Fruit fly (Drosophila melanogaster) whole organism, embryonic: ENCODE data around the gene CG32276.

Experiments
- Aef1 ChIP-seq: fragments of 200-800 bp; sonication (Bioruptor generic); IDR thresholded peaks from 3 replicates; pipeline ENCODE4 v1.3.6; 2022; ENCODE audit warnings: missing biosample characterization, missing genetic modification characterization
- Bdp1 ChIP-seq: fragments of 200-800 bp; sonication (Bioruptor generic); optimal IDR thresholded peaks from 3 replicates; lab custom pipeline; 2016; ENCODE audit warnings: missing biosample characterization, missing genetic modification characterization
- C15 ChIP-seq: fragments of 200-800 bp; sonication (Bioruptor generic); IDR thresholded peaks from 3 replicates; pipeline ENCODE4 v1.3.6; 2022; ENCODE audit warnings: missing biosample characterization, missing genetic modification characterization
- CG10366 ChIP-seq: fragments of 200-800 bp; sonication (Bioruptor generic); IDR thresholded peaks from 2 replicates; pipeline ENCODE4 v1.3.6; 2022; ENCODE audit warnings: missing biosample characterization, missing genetic modification characterization
- CG13123 ChIP-seq: fragments of 200-800 bp; sonication (Bioruptor generic); optimal IDR thresholded peaks from 2 replicates; lab custom pipeline; 2016; ENCODE audit warnings: missing biosample characterization, missing genetic modification characterization
- CG13624 ChIP-seq: fragments of 200-800 bp; sonication (Bioruptor generic); optimal IDR thresholded peaks from 2 replicates; lab custom pipeline; 2016; ENCODE audit warnings: missing biosample characterization, missing genetic modification characterization
- CG15011 ChIP-seq: fragments of 200-800 bp; sonication (Bioruptor generic); optimal IDR thresholded peaks from 3 replicates; lab custom pipeline; 2018; ENCODE audit warnings: missing biosample characterization, mild to moderate bottlenecking, missing genetic modification characterization
- CG16779 ChIP-seq: fragments of 200-800 bp; sonication (Bioruptor generic); IDR thresholded peaks from 2 replicates; pipeline ENCODE4 v1.3.6; 2022; ENCODE audit warnings: missing biosample characterization, missing genetic modification characterization
- CG30020 ChIP-seq: fragments of 200-800 bp; optimal IDR thresholded peaks from 2 replicates; lab custom pipeline; 2019; ENCODE audit warnings: missing biosample characterization, mild to moderate bottlenecking, missing genetic modification characterization, moderate library complexity
- CG31224 ChIP-seq: fragments of 200-800 bp; sonication (Bioruptor generic); IDR thresholded peaks from 2 replicates; pipeline ENCODE4 v1.3.6; 2022; ENCODE audit warnings: missing biosample characterization, missing genetic modification characterization
- CG34224 ChIP-seq: fragments of 200-800 bp; sonication (Bioruptor generic); IDR thresholded peaks from 3 replicates; pipeline ENCODE4 v1.3.6; 2022; ENCODE audit warnings: missing biosample characterization, missing genetic modification characterization; ENCODE audit not compliant: partially characterized antibody
- CG42726 ChIP-seq: fragments of 200-800 bp; sonication (Bioruptor generic); IDR thresholded peaks from 2 replicates; pipeline ENCODE4 v1.3.6; 2022; ENCODE audit warnings: missing biosample characterization, missing genetic modification characterization; ENCODE audit not compliant: partially characterized antibody
- CG4820 ChIP-seq: fragments of 200-800 bp; sonication (Bioruptor generic); optimal IDR thresholded peaks from 3 replicates; lab custom pipeline; 2016; ENCODE audit warnings: missing biosample characterization, missing genetic modification characterization
- CG5953 ChIP-seq: fragments of 200-800 bp; sonication (Bioruptor generic); IDR thresholded peaks from 2 replicates; pipeline ENCODE4 v1.3.6; 2022; ENCODE audit warnings: missing biosample characterization, missing genetic modification characterization
- CG8478 ChIP-seq: fragments of >200 bp; optimal IDR thresholded peaks from 2 replicates; lab custom pipeline; 2018
- CG9876 ChIP-seq: fragments of 200-800 bp; sonication (Bioruptor generic); optimal IDR thresholded peaks from 2 replicates; lab custom pipeline; 2016; ENCODE audit warnings: missing biosample characterization, missing genetic modification characterization
- CHES-1-like ChIP-seq: fragments of 200-800 bp; sonication (Bioruptor generic); optimal IDR thresholded peaks from 2 replicates; lab custom pipeline; 2016; ENCODE audit warnings: missing biosample characterization, missing genetic modification characterization
- Dbx ChIP-seq: fragments of 200-800 bp; sonication (Bioruptor generic); IDR thresholded peaks from 3 replicates; pipeline ENCODE4 v1.3.6; 2022; ENCODE audit warnings: missing biosample characterization, missing genetic modification characterization
- Dfd ChIP-seq, 2 experiments: fragments of >200 bp; optimal IDR thresholded peaks; 2 replicates each; lab custom pipeline; 2017; ENCODE audit warnings: missing biosample characterization in 2 of 2, missing genetic modification characterization in 2 of 2
- Ets65A ChIP-seq: fragments of 200-800 bp; sonication (Bioruptor generic); peaks from one replicate; lab custom pipeline; 2016; ENCODE audit warnings: missing biosample characterization, missing genetic modification characterization
- GATAe ChIP-seq: fragments of 200-800 bp; sonication (Bioruptor generic); conservative IDR thresholded peaks from 2 replicates; pipeline ENCODE4 v1.3.6; 2022; ENCODE audit warnings: missing biosample characterization, missing genetic modification characterization
- HmgZ ChIP-seq: fragments of 200-800 bp; sonication (Bioruptor generic); optimal IDR thresholded peaks from 2 replicates; lab custom pipeline; 2018; ENCODE audit warnings: missing biosample characterization, mild to moderate bottlenecking, missing genetic modification characterization
- Hmx ChIP-seq: fragments of 200-800 bp; sonication (Bioruptor generic); optimal IDR thresholded peaks from 2 replicates; lab custom pipeline; 2016; ENCODE audit warnings: missing biosample characterization, missing genetic modification characterization
- Med ChIP-seq: fragments of 200-800 bp; sonication (Bioruptor generic); peaks from one replicate; lab custom pipeline; 2016; ENCODE audit warnings: missing biosample characterization, missing genetic modification characterization, mild to moderate bottlenecking, inconsistent platforms, moderate library complexity
- Poxn ChIP-seq: fragments of 200-800 bp; sonication (Bioruptor generic); IDR thresholded peaks from 2 replicates; pipeline ENCODE4 v1.3.6; 2022; ENCODE audit warnings: missing biosample characterization, missing genetic modification characterization
- Scr ChIP-seq: fragments of 200-800 bp; sonication (Bioruptor generic); IDR thresholded peaks from 2 replicates; pipeline ENCODE4 v1.3.6; 2022; ENCODE audit warnings: missing biosample characterization, missing genetic modification characterization; ENCODE audit not compliant: partially characterized antibody
- Trl ChIP-seq, 3 experiments: fragments of >200 bp in 2 of 3; fragments of 200-800 bp in 1 of 3; sonication (Bioruptor generic) in 1 of 3; optimal IDR thresholded peaks; 2 replicates in 1 of 3; 3 replicates in 2 of 3; lab custom pipeline; 2016 to 2017; ENCODE audit warnings: missing biosample characterization in 1 of 3, missing genetic modification characterization in 1 of 3
- abd-A ChIP-seq: fragments of 200-800 bp; sonication (Bioruptor generic); optimal IDR thresholded peaks from 3 replicates; lab custom pipeline; 2019; ENCODE audit warnings: missing biosample characterization, mild to moderate bottlenecking, missing genetic modification characterization, moderate library complexity
- ap ChIP-seq: fragments of 200-800 bp; sonication (Bioruptor generic); IDR thresholded peaks from 2 replicates; pipeline ENCODE4 v1.3.6; 2022; ENCODE audit warnings: missing biosample characterization, missing genetic modification characterization
- bcd ChIP-seq: fragments of 200-800 bp; sonication (Bioruptor generic); optimal IDR thresholded peaks from 2 replicates; lab custom pipeline; 2017; ENCODE audit warnings: missing biosample characterization, mild to moderate bottlenecking, missing genetic modification characterization
- ci ChIP-seq: fragments of 200-800 bp; sonication (Bioruptor generic); IDR thresholded peaks from 3 replicates; pipeline ENCODE4 v1.3.6; 2022; ENCODE audit warnings: missing biosample characterization, missing genetic modification characterization
- crc ChIP-seq: fragments of 200-800 bp; sonication (Bioruptor generic); optimal IDR thresholded peaks from 2 replicates; lab custom pipeline; 2016; ENCODE audit warnings: missing biosample characterization, missing genetic modification characterization
- cwo ChIP-seq: fragments of 200-800 bp; sonication (Bioruptor generic); optimal IDR thresholded peaks from 3 replicates; lab custom pipeline; 2017; ENCODE audit warnings: missing biosample characterization, missing genetic modification characterization, mild to moderate bottlenecking, moderate library complexity, missing genetic modification reagents
- eyg ChIP-seq: fragments of 200-800 bp; sonication (Bioruptor generic); optimal IDR thresholded peaks from 3 replicates; lab custom pipeline; 2016; ENCODE audit warnings: missing biosample characterization, missing genetic modification characterization
- kah ChIP-seq: fragments of 200-800 bp; sonication (Bioruptor generic); optimal IDR thresholded peaks from 2 replicates; lab custom pipeline; 2018; ENCODE audit warnings: missing biosample characterization, mild to moderate bottlenecking, missing genetic modification characterization
- lov ChIP-seq, 2 experiments: fragments of 200-800 bp in 1 of 2; fragments of >200 bp in 1 of 2; sonication (Bioruptor generic) in 1 of 2; IDR thresholded peaks in 1 of 2; optimal IDR thresholded peaks in 1 of 2; 2 replicates in 1 of 2; 3 replicates in 1 of 2; pipeline versions ENCODE4 v1.3.6 to Lab custom; 2017 to 2022; ENCODE audit warnings: missing biosample characterization in 1 of 2, missing genetic modification characterization in 1 of 2
- oc ChIP-seq: fragments of 200-800 bp; sonication (Bioruptor generic); optimal IDR thresholded peaks from 2 replicates; lab custom pipeline; 2018; ENCODE audit warnings: missing biosample characterization, mild to moderate bottlenecking, missing genetic modification characterization, moderate library complexity
- peb ChIP-seq: fragments of 200-800 bp; sonication (Bioruptor generic); IDR thresholded peaks from 2 replicates; pipeline ENCODE4 v1.3.6; 2022; ENCODE audit warnings: missing biosample characterization, missing genetic modification characterization
- pfk ChIP-seq: fragments of 200-800 bp; sonication (Bioruptor generic); optimal IDR thresholded peaks from 2 replicates; lab custom pipeline; 2018; ENCODE audit warnings: missing biosample characterization, mild to moderate bottlenecking, missing genetic modification characterization, moderate library complexity
- pros ChIP-seq: fragments of 200-800 bp; sonication (Bioruptor generic); optimal IDR thresholded peaks from 3 replicates; lab custom pipeline; 2019; ENCODE audit warnings: missing biosample characterization, mild to moderate bottlenecking, missing genetic modification characterization, moderate library complexity
- pum ChIP-seq: fragments of 200-800 bp; sonication (Bioruptor generic); optimal IDR thresholded peaks from 2 replicates; lab custom pipeline; 2016; ENCODE audit warnings: missing biosample characterization, missing genetic modification characterization
- rib ChIP-seq: fragments of 200-800 bp; sonication (Bioruptor generic); IDR thresholded peaks from 2 replicates; pipeline ENCODE4 v1.3.6; 2022; ENCODE audit warnings: missing biosample characterization, missing genetic modification characterization
- sima ChIP-seq: fragments of 200-800 bp; sonication (Bioruptor generic); optimal IDR thresholded peaks from 2 replicates; lab custom pipeline; 2016; ENCODE audit warnings: missing biosample characterization, missing genetic modification characterization
- sob ChIP-seq: fragments of 200-800 bp; sonication (Bioruptor generic); IDR thresholded peaks from 2 replicates; pipeline ENCODE4 v1.3.6; 2022; ENCODE audit warnings: missing biosample characterization, missing genetic modification characterization
- sug ChIP-seq: fragments of 200-800 bp; optimal IDR thresholded peaks from 2 replicates; lab custom pipeline; 2019; ENCODE audit warnings: missing biosample characterization, mild to moderate bottlenecking, missing genetic modification characterization, moderate library complexity
- tap ChIP-seq: fragments of 200-800 bp; optimal IDR thresholded peaks from 3 replicates; lab custom pipeline; 2019; ENCODE audit warnings: missing biosample characterization, mild to moderate bottlenecking, missing genetic modification characterization, moderate library complexity

The CG32276 gene

dm6 chr3L:3157651-3158050, 41.2 kb downstream of the CG32276 start:
- TF ChIP-seq tap (tag; lab: Kevin White, UChicago) = no peak
- TF ChIP-seq peb = no peak
- TF ChIP-seq sima (GFP tag; lab: Kevin White, UChicago) = no peak
- TF ChIP-seq Poxn (GFP tag; lab: Robert Waterston, UW) = no peak
- TF ChIP-seq CG31224 (GFP tag; lab: Robert Waterston, UW) = no peak
- no peak for TF ChIP-seq pum (GFP tag; lab: Kevin White, UChicago)
- TF ChIP-seq, all 482 proteins: peak for 0

- peak in 1 of 2 experiments; percentile 91 for TF ChIP-seq Dfd (GFP tag; optimal IDR thresholded peaks at IDR 0.05; lab: Kevin White, UChicago)
- TF ChIP-seq Bdp1 (GFP tag; lab: Kevin White, UChicago) = no peak
- 0 out of 2 replicates have a peak, but pooled peaks have one; percentile 21 for TF ChIP-seq CG42726 (GFP tag; lab: Robert Waterston, UW)
- 0 out of 2 replicates have a peak, but pooled peaks have one; percentile 4 for TF ChIP-seq CG5953 (GFP tag; lab: Robert Waterston, UW)
- no peak for TF ChIP-seq pfk
- peak; percentile 86 for TF ChIP-seq Ets65A (GFP tag; lab: Kevin White, UChicago)
- TF ChIP-seq sob (GFP tag; lab: Robert Waterston, UW) = 0 out of 2 replicates have a peak, but pooled peaks have one; percentile 29
- TF ChIP-seq Med (GFP tag; lab: Kevin White, UChicago) = peak; percentile 53
Observed at dm6 chr3L:3150376-3150775, 48.5 kb downstream of the CG32276 start.

dm6 chr3L:3149060-3149872, 49.6 kb downstream of the CG32276 start:
- no peak for TF ChIP-seq ap (GFP tag; lab: Robert Waterston, UW)
- TF ChIP-seq CG10366 (GFP tag; lab: Robert Waterston, UW) = no peak
- TF ChIP-seq Trl (optimal IDR thresholded peaks at IDR 0.05; lab: Kevin White, UChicago) = peak; percentile 78 to 92
- no peak for TF ChIP-seq Trl (GFP tag; optimal IDR thresholded peaks at IDR 0.05; lab: Kevin White, UChicago)
- no peak for TF ChIP-seq Scr (GFP tag; lab: Robert Waterston, UW)
- no peak for TF ChIP-seq CG16779 (GFP tag; lab: Robert Waterston, UW)
- no peak for TF ChIP-seq CG9876 (GFP tag; lab: Kevin White, UChicago)
- no peak for TF ChIP-seq crc (GFP tag; lab: Kevin White, UChicago)
- 0 out of 3 replicates have a peak, but pooled peaks have one; percentile 12 for TF ChIP-seq ci (GFP tag; lab: Robert Waterston, UW)
- TF ChIP-seq sug (tag; lab: Kevin White, UChicago) = peak; percentile 99
- peak; percentile 46 for TF ChIP-seq cwo (GFP tag; lab: Kevin White, UChicago)
- peak; percentile 12 for TF ChIP-seq Med (GFP tag; lab: Kevin White, UChicago)
- TF ChIP-seq lov (optimal IDR thresholded peaks at IDR 0.05; lab: Kevin White, UChicago) = no peak
- no peak for TF ChIP-seq lov (GFP tag; IDR thresholded peaks at IDR 0.05; lab: Robert Waterston, UW)
- TF ChIP-seq CG34224 (GFP tag; lab: Robert Waterston, UW) = no peak; the same call in 2 of the 3 replicates
- TF ChIP-seq CG13624 (GFP tag; lab: Kevin White, UChicago) = peak; percentile 72
- no peak for TF ChIP-seq CG13123 (GFP tag; lab: Kevin White, UChicago)
- peak; percentile 54 for TF ChIP-seq CG8478 (lab: Kevin White, UChicago)
- TF ChIP-seq eyg (GFP tag; lab: Kevin White, UChicago) = peak; percentile 1
- TF ChIP-seq HmgZ = peak; percentile 50
- no peak for TF ChIP-seq kah
- no peak for TF ChIP-seq CG30020
- TF ChIP-seq CG15011 (GFP tag; lab: Kevin White, UChicago) = no peak
- peak; percentile 99 for TF ChIP-seq abd-A (tag; lab: Kevin White, UChicago)
- 0 out of 3 replicates have a peak, but pooled peaks have one; percentile 37 for TF ChIP-seq Aef1 (GFP tag; lab: Robert Waterston, UW)
- peak; percentile 54 for TF ChIP-seq CHES-1-like (GFP tag; lab: Kevin White, UChicago)
- no peak for TF ChIP-seq oc
- peak; percentile 86 for TF ChIP-seq rib (GFP tag; lab: Robert Waterston, UW)
- no peak for TF ChIP-seq C15 (GFP tag; lab: Robert Waterston, UW)
- TF ChIP-seq GATAe (GFP tag; lab: Robert Waterston, UW) = peak; percentile 33; the same call in 1 of the 2 replicates
- TF ChIP-seq CG4820 (GFP tag; lab: Kevin White, UChicago) = no peak
- peak; percentile 33; the same call in 1 of the 3 replicates for TF ChIP-seq Dbx (GFP tag; lab: Robert Waterston, UW)
- no peak for TF ChIP-seq bcd (GFP tag; lab: Kevin White, UChicago)
- no peak for TF ChIP-seq Hmx (GFP tag; lab: Kevin White, UChicago)
- peak; percentile 90 for TF ChIP-seq pros
